Worm (Caenorhabditis elegans) whole organism, L2 larva: Measurements from ENCODE around the gene Y38E10A.28.

Experiments used
- C34F6.9 ChIP-seq: fragments of 150-350 bp; optimal IDR thresholded peaks from 2 replicates; lab custom pipeline; 2014; ENCODE audit warnings: missing biosample characterization, missing genetic modification characterization
- ama-1 ChIP-seq: fragments of 150-350 bp; optimal IDR thresholded peaks from 2 replicates; lab custom pipeline; 2018; ENCODE audit warnings: inconsistent platforms
- elt-1 ChIP-seq: fragments of 150-350 bp; optimal IDR thresholded peaks from 2 replicates; lab custom pipeline; 2014; ENCODE audit warnings: missing biosample characterization, missing genetic modification characterization
- mdl-1 ChIP-seq, 2 experiments: fragments of 150-350 bp in 1 of 2; sonication (generic microtip) in 1 of 2; optimal IDR thresholded peaks; 2 replicates each; lab custom pipeline; 2017; ENCODE audit warnings: missing biosample characterization in 2 of 2, missing genetic modification characterization in 2 of 2
- nhr-25 ChIP-seq: fragments of 150-350 bp; sonication (generic microtip); optimal IDR thresholded peaks from 3 replicates; lab custom pipeline; 2014; ENCODE audit warnings: missing biosample characterization, missing genetic modification characterization
- skn-1 ChIP-seq: sonication (generic microtip); optimal IDR thresholded peaks from 2 replicates; lab custom pipeline; 2017; ENCODE audit warnings: missing biosample characterization, missing genetic modification characterization
- sma-3 ChIP-seq: sonication (generic microtip); optimal IDR thresholded peaks from 2 replicates; lab custom pipeline; 2016; ENCODE audit warnings: missing genetic modification reagents, missing genetic modification characterization, missing compliant biosample characterization
- unc-39 ChIP-seq: fragments of 150-350 bp; optimal IDR thresholded peaks from 2 replicates; lab custom pipeline; 2014; ENCODE audit warnings: missing biosample characterization, missing genetic modification characterization

DNA sequence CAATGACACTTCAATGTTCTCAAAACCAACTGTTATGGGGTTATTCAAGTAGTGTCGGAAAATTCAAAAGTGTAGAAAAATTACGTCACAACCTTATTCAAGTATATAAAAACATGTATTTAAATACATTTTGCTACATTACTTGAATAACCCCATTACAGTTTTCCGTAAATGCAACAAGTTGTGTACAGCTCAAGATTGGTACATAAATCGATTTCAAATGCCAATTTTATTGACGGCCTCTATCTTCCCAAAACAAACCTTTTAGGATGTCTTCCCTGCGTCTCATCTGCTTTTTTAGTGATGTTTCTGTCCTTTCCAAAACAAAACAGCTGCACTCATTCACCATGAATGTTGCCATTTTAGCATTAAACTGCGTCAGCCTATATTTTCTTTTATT lies at the start of gene Y38E10A.28:
- TF ChIP-seq elt-1 (tag; lab: Kevin White, UChicago) (no peak), skn-1 (tag; lab: Kevin White, UChicago) (no peak), mdl-1 (tag; optimal IDR thresholded peaks at IDR 0.05; lab: Kevin White, UChicago) (no peak), C34F6.9 (no peak), sma-3 (GFP tag; lab: Kevin White, UChicago) (no peak), unc-39 (no peak), nhr-25 (tag; lab: Kevin White, UChicago) (no peak), ama-1 (lab: Kevin White, UChicago) (no peak)
